Fruit fly (Drosophila melanogaster) whole organism, pupa: ENCODE data around the gene CG14455.
"Not testable (repeated sequence)": the region's sequence is repeated elsewhere in the genome, so short reads cannot be mapped to it uniquely, and the experiment has no call there.

Source experiments
- CG10348 ChIP-seq: fragments of 200-800 bp; sonication (Bioruptor generic); IDR thresholded peaks from 2 replicates; pipeline ENCODE4 v1.3.6; 2022; ENCODE audit warnings: missing biosample characterization, missing genetic modification characterization
- CG12605 ChIP-seq: fragments of 200-800 bp; sonication (Bioruptor generic); IDR thresholded peaks from 2 replicates; pipeline ENCODE4 v1.3.6; 2022; ENCODE audit warnings: missing biosample characterization, missing genetic modification characterization
- CG13204 ChIP-seq: fragments of 200-800 bp; sonication (Bioruptor generic); optimal IDR thresholded peaks from 2 replicates; lab custom pipeline; 2018; ENCODE audit warnings: missing biosample characterization, mild to moderate bottlenecking, missing genetic modification characterization, moderate library complexity
- CG14655 ChIP-seq: fragments of 200-800 bp; sonication (Bioruptor generic); optimal IDR thresholded peaks from 3 replicates; lab custom pipeline; 2017; ENCODE audit warnings: mild to moderate bottlenecking, missing biosample characterization, missing genetic modification reagents, missing genetic modification characterization
- CG15710 ChIP-seq: fragments of 200-800 bp; sonication (Bioruptor generic); optimal IDR thresholded peaks from 2 replicates; lab custom pipeline; 2018; ENCODE audit warnings: missing biosample characterization, mild to moderate bottlenecking, missing genetic modification characterization, moderate library complexity
- CG17806 ChIP-seq: fragments of 200-800 bp; sonication (Bioruptor generic); optimal IDR thresholded peaks from 2 replicates; lab custom pipeline; 2018; ENCODE audit warnings: missing biosample characterization, mild to moderate bottlenecking, missing genetic modification characterization, moderate library complexity
- CG32121 ChIP-seq: fragments of 200-800 bp; sonication (Bioruptor generic); IDR thresholded peaks from 2 replicates; pipeline ENCODE4 v1.3.6; 2022; ENCODE audit warnings: missing biosample characterization, missing genetic modification characterization
- CG34367 ChIP-seq: fragments of 200-800 bp; sonication (Bioruptor generic); optimal IDR thresholded peaks from 2 replicates; lab custom pipeline; 2018; ENCODE audit warnings: missing biosample characterization, mild to moderate bottlenecking, missing genetic modification characterization
- CG4496 ChIP-seq: fragments of 200-800 bp; sonication (Bioruptor generic); IDR thresholded peaks from 3 replicates; pipeline ENCODE4 v1.3.6; 2022; ENCODE audit warnings: missing biosample characterization, missing genetic modification characterization
- CG8159 ChIP-seq: fragments of 200-800 bp; sonication (Bioruptor generic); optimal IDR thresholded peaks from 3 replicates; lab custom pipeline; 2018; ENCODE audit warnings: missing biosample characterization, mild to moderate bottlenecking, missing genetic modification characterization, moderate library complexity
- CG8301 ChIP-seq: fragments of 200-800 bp; sonication (Bioruptor generic); optimal IDR thresholded peaks from 2 replicates; lab custom pipeline; 2018; ENCODE audit warnings: missing biosample characterization, mild to moderate bottlenecking, missing genetic modification characterization
- CG9948 ChIP-seq: fragments of 200-800 bp; sonication (Bioruptor generic); optimal IDR thresholded peaks from 2 replicates; lab custom pipeline; 2018; ENCODE audit warnings: missing biosample characterization, mild to moderate bottlenecking, missing genetic modification characterization, moderate library complexity
- D1 ChIP-seq: fragments of 200-800 bp; sonication (Bioruptor generic); optimal IDR thresholded peaks from 2 replicates; lab custom pipeline; 2018; ENCODE audit warnings: missing biosample characterization, mild to moderate bottlenecking, missing genetic modification characterization, moderate library complexity
- EcR ChIP-seq: fragments of 200-800 bp; sonication (Bioruptor generic); optimal IDR thresholded peaks from 3 replicates; lab custom pipeline; 2019; ENCODE audit warnings: missing biosample characterization, missing genetic modification characterization, mild to moderate bottlenecking, moderate library complexity, missing genetic modification reagents
- Ets98B ChIP-seq: fragments of 200-800 bp; sonication (Bioruptor generic); IDR thresholded peaks from 2 replicates; pipeline ENCODE4 v1.3.6; 2022; ENCODE audit warnings: missing biosample characterization, missing genetic modification characterization
- Pif1A ChIP-seq: fragments of 200-800 bp; sonication (Bioruptor generic); optimal IDR thresholded peaks from 3 replicates; lab custom pipeline; 2016; ENCODE audit warnings: missing biosample characterization, missing genetic modification characterization
- Pif1B ChIP-seq: fragments of 200-800 bp; sonication (Bioruptor generic); optimal IDR thresholded peaks from 3 replicates; lab custom pipeline; 2016; ENCODE audit warnings: missing biosample characterization, missing genetic modification characterization
- Snoo ChIP-seq: fragments of 200-800 bp; sonication (Bioruptor generic); optimal IDR thresholded peaks from 3 replicates; lab custom pipeline; 2017; ENCODE audit warnings: missing biosample characterization, mild to moderate bottlenecking, missing genetic modification characterization, inconsistent platforms
- fd96Ca ChIP-seq: fragments of 200-800 bp; sonication (Bioruptor generic); IDR thresholded peaks from 3 replicates; pipeline ENCODE4 v1.3.6; 2022; ENCODE audit warnings: missing biosample characterization, missing genetic modification characterization
- gl ChIP-seq: fragments of 200-800 bp; sonication (Bioruptor generic); optimal IDR thresholded peaks from 2 replicates; lab custom pipeline; 2018; ENCODE audit warnings: missing biosample characterization, mild to moderate bottlenecking, missing genetic modification characterization
- rn ChIP-seq: fragments of 200-800 bp; sonication (Bioruptor generic); IDR thresholded peaks from 2 replicates; pipeline ENCODE4 v1.3.6; 2022; ENCODE audit warnings: missing biosample characterization, missing genetic modification characterization

CG14455 gene

DNA sequence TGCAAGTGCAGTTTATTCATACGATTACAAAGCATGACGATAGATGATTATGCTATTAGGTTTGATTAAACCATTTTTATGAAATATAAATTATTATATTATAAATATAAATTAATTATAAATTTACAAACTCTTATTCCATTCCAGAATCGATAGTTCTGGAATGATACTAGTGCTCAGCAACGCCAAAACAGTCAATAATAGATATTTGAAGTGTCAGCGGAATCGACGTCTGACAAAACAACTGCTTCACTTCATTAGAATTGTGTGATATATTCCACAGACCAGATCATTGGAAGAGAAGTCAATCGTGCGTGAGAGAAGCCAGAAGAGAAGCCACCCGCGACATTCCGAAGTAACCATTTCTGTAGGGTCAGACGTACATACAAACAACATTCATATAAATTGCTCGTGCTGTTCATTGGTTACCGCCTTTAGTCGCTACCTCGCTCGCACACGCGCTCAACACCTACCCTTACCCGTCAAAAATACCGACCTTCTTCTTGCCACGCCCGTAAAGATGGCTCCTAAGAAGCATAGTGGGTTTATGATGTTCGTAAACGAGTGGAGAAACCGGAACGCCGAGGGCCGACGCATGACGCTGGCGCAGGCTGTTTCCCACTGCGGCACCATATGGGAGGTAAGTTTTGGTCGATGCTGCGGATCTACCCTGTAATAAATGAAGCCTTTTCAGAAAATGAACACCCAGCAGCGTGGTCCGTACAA is 37.3 kb upstream of the CG14455 start:
- TF ChIP-seq CG4496 (GFP tag; lab: Robert Waterston, UW) (no peak), CG34367 (no peak), EcR (GFP tag; lab: Kevin White, UChicago) (no peak), CG14655 (GFP tag; lab: Kevin White, UChicago) (no peak), CG17806 (no peak), CG9948 (tag; lab: Kevin White, UChicago) (no peak), Pif1B (GFP tag; lab: Kevin White, UChicago) (no peak), CG15710 (tag; lab: Kevin White, UChicago) (no peak), Pif1A (GFP tag; lab: Kevin White, UChicago) (no peak), D1 (tag; lab: Kevin White, UChicago) (no peak), Snoo (tag; lab: Kevin White, UChicago) (no peak), CG13204 (GFP tag; lab: Kevin White, UChicago) (no peak), fd96Ca (GFP tag; lab: Robert Waterston, UW) (no peak), CG8159 (tag; lab: Kevin White, UChicago) (no peak), gl (tag; lab: Kevin White, UChicago) (no peak), CG8301 (tag; lab: Kevin White, UChicago) (no peak)

DNA sequence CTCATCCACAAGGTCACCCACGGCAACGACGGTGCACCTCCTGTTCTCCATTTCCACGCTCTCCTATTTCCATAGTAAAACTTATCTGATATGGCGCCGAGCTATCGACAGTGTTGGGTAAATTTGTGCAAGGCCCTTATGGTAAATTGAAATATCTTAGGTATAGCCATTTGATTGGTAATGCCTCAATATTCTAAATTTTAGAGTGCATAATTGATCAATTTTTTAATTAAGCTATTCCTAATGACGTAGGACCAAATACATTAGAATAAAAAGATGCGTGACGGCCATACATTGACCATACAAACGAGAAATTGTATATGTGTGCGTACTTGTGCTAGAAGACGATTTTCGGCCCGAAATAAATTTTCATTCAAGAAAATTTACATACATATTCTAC is 35.1 kb upstream of the CG14455 start, which contains the start of gene CG14451:
Gene CG14451, minus strand, starts transcription at position 101 of the 400 bp plus-strand sequence.
- TF ChIP-seq gl (tag; lab: Kevin White, UChicago) (no peak), Snoo (tag; lab: Kevin White, UChicago) (no peak), CG4496 (GFP tag; lab: Robert Waterston, UW) (no peak), CG32121 (GFP tag; lab: Robert Waterston, UW) (no peak), CG10348 (GFP tag; lab: Robert Waterston, UW) (no peak), Pif1A (GFP tag; lab: Kevin White, UChicago) (no peak), CG8301 (tag; lab: Kevin White, UChicago) (no peak), CG34367 (no peak), CG15710 (tag; lab: Kevin White, UChicago) (no peak), CG17806 (no peak), CG12605 (no peak), D1 (tag; lab: Kevin White, UChicago) (no peak), Ets98B (no peak), CG8159 (tag; lab: Kevin White, UChicago) (no peak), CG9948 (tag; lab: Kevin White, UChicago) (no peak), EcR (GFP tag; lab: Kevin White, UChicago) (no peak), Pif1B (GFP tag; lab: Kevin White, UChicago) (no peak), CG14655 (GFP tag; lab: Kevin White, UChicago) (no peak), CG13204 (GFP tag; lab: Kevin White, UChicago) (no peak)

DNA sequence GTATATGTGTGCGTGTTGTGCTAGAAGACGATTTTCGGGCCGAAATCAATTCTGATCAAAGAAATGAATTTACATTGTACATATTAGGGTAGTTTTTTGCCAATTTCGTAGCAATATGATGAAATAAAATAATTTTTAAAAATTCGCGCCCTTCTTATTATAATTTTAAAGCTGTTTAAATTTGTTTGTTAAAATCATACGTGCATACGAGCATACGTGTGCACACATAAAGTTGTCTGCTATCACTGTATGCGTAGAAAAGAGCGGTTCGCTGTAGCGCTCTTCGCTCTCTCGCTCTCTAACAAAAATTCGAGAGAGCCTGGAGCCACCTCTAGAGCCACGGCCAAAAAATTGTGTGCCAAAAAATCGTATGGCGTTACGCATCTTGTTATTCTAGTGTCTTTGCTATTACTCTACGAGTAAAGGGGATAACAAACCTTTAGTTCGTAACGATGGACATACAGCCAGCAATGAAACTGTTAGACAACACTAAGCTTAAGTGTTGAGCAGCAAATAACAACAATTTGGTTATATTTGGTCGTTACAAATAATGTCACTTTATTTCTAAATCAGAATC is 33.9 kb upstream of the CG14455 start, which contains the start of gene mael:
Gene mael, plus strand, starts transcription at position 510 of the 577 bp plus-strand sequence.
- TF ChIP-seq CG12605; CG4496 (GFP tag; lab: Robert Waterston, UW); CG13204 (GFP tag; lab: Kevin White, UChicago): not testable (repeated sequence)
- TF ChIP-seq, all 21 proteins: peak for 0; not testable (repeated sequence) for 21

DNA sequence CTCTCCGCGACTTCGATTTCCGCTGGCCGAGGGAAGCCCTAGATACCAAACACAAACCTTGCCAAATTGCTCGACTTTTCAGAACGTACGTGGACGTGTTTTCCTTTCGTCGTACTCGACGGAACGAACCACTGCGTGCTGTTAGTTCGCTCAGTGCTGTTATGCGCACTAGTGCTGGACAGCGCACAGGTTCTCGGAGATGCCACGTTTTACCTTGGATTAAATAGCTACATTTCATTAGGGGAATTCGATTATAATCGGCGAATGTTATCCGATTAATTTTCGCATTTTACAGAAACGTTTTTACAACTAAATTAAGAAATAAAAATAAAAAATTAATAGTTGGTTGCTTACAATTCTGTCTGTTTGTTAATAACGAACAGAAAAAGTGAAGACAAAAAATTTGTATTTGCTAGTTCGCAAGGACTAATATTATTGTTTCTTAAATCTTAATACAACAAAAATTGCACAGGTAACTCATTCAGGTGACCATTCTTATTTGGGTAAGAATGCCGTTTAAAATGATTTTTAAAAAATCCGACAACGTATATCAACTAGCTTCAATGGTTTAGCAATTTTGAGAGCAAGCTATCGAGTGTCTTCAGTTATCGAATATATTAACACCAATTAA is 30.4 kb upstream of the CG14455 start, which contains the start of the genes ArfGAP3 and CG32452:
Gene ArfGAP3, minus strand, starts transcription at position 441 of the 631 bp plus-strand sequence.
Gene CG32452, plus strand, starts transcription at position 592 of the 631 bp plus-strand sequence.
- TF ChIP-seq EcR (GFP tag; lab: Kevin White, UChicago) (no peak), D1 (tag; lab: Kevin White, UChicago) (no peak), Snoo (tag; lab: Kevin White, UChicago) (no peak), CG4496 (GFP tag; lab: Robert Waterston, UW) (peak; percentile 74), CG10348 (GFP tag; lab: Robert Waterston, UW) (no peak), CG17806 (peak; percentile 61), fd96Ca (GFP tag; lab: Robert Waterston, UW) (no peak), CG14655 (GFP tag; lab: Kevin White, UChicago) (no peak), CG8159 (tag; lab: Kevin White, UChicago) (peak; percentile 62), CG13204 (GFP tag; lab: Kevin White, UChicago) (no peak), CG8301 (tag; lab: Kevin White, UChicago) (no peak), gl (tag; lab: Kevin White, UChicago) (no peak), CG9948 (tag; lab: Kevin White, UChicago) (peak; percentile 56), CG32121 (GFP tag; lab: Robert Waterston, UW) (peak; percentile 78), rn (GFP tag; lab: Robert Waterston, UW) (peak; percentile 50; the same call in 1 of the 2 replicates), CG12605 (no peak), Pif1A (GFP tag; lab: Kevin White, UChicago) (no peak), Pif1B (GFP tag; lab: Kevin White, UChicago) (peak; percentile 33), Ets98B (peak; percentile 77), CG34367 (peak; percentile 37), CG15710 (tag; lab: Kevin White, UChicago) (peak; percentile 63)
